Worm (Caenorhabditis elegans) whole organism, L2 larva: ENCODE results near the gene F59B1.4.

ENCODE experiments used
- ZK546.5 ChIP-seq: sonication (generic microtip); optimal IDR thresholded peaks from 2 replicates; lab custom pipeline; 2017; ENCODE audit warnings: missing biosample characterization, missing genetic modification characterization
- alr-1 ChIP-seq: fragments of 150-350 bp; optimal IDR thresholded peaks from 2 replicates; lab custom pipeline; 2014; ENCODE audit warnings: missing biosample characterization, missing genetic modification characterization
- aly-2 ChIP-seq: fragments of 150-350 bp; optimal IDR thresholded peaks from 2 replicates; lab custom pipeline; 2014; ENCODE audit warnings: missing biosample characterization, missing genetic modification characterization
- ama-1 ChIP-seq: fragments of 150-350 bp; optimal IDR thresholded peaks from 2 replicates; lab custom pipeline; 2018; ENCODE audit warnings: inconsistent platforms
- blmp-1 ChIP-seq: sonication (generic microtip); optimal IDR thresholded peaks from 2 replicates; lab custom pipeline; 2017; ENCODE audit warnings: missing genetic modification characterization, mild to moderate bottlenecking, missing compliant biosample characterization, antibody characterized with exemption, moderate library complexity; ENCODE audit not compliant: insufficient read depth
- egl-27 ChIP-seq: sonication (generic microtip); optimal IDR thresholded peaks from 3 replicates; lab custom pipeline; 2017; ENCODE audit warnings: missing biosample characterization, missing genetic modification reagents, missing genetic modification characterization
- lin-11 ChIP-seq: fragments of 150-350 bp; sonication (generic microtip); optimal IDR thresholded peaks from 2 replicates; lab custom pipeline; 2014; ENCODE audit warnings: missing biosample characterization, missing genetic modification characterization, inconsistent platforms, mixed read lengths
- nhr-12 ChIP-seq: fragments of 150-350 bp; optimal IDR thresholded peaks from 2 replicates; lab custom pipeline; 2014; ENCODE audit warnings: missing biosample characterization, missing genetic modification characterization
- nhr-77 ChIP-seq: fragments of 150-350 bp; optimal IDR thresholded peaks from 2 replicates; lab custom pipeline; 2014; ENCODE audit warnings: missing biosample characterization, missing genetic modification characterization
- skn-1 ChIP-seq: sonication (generic microtip); optimal IDR thresholded peaks from 2 replicates; lab custom pipeline; 2017; ENCODE audit warnings: missing biosample characterization, missing genetic modification characterization
- snpc-4 ChIP-seq: fragments of 150-350 bp; optimal IDR thresholded peaks from 2 replicates; lab custom pipeline; 2014; ENCODE audit warnings: missing biosample characterization, missing genetic modification characterization
- unc-62 ChIP-seq: fragments of 150-350 bp; optimal IDR thresholded peaks from 2 replicates; lab custom pipeline; 2014; ENCODE audit warnings: missing biosample characterization, missing genetic modification reagents, missing genetic modification characterization
- ztf-11 ChIP-seq: sonication (generic microtip); optimal IDR thresholded peaks from 2 replicates; lab custom pipeline; 2017; ENCODE audit warnings: missing biosample characterization, missing genetic modification characterization
- ztf-4 ChIP-seq: fragments of 150-350 bp; optimal IDR thresholded peaks from 2 replicates; lab custom pipeline; 2014; ENCODE audit warnings: missing biosample characterization, missing genetic modification characterization

DNA sequence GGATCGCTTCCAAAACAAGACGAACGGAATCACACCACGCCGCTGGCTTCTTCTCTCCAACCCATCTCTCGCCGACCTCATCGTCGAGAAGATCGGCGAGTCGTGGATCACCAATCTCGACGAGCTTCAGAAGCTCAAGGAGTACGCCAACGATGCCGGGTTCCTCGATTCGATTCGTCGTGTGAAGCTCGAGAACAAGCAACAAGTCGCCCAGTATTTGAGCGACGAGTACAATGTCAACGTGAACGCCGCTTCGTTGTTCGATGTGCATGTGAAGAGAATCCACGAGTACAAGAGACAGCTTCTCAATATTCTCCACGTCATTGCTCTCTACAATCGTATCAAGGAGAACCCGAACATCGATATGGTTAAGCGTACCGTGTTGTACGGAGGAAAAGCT lies 43.2 kb downstream of the F59B1.4 start:
- TF ChIP-seq unc-62 (GFP tag; lab: Kevin White, UChicago) (no peak), alr-1 (tag; lab: Kevin White, UChicago) (no peak), nhr-12 (tag; lab: Kevin White, UChicago) (no peak), skn-1 (tag; lab: Kevin White, UChicago) (no peak), egl-27 (tag; lab: Kevin White, UChicago) (no peak), lin-11 (tag; lab: Kevin White, UChicago) (no peak), nhr-77 (tag; lab: Kevin White, UChicago) (no peak), snpc-4 (tag; lab: Kevin White, UChicago) (no peak), ZK546.5 (tag; lab: Kevin White, UChicago) (no peak), blmp-1 (tag; lab: Kevin White, UChicago) (no peak), ama-1 (lab: Kevin White, UChicago) (no peak), aly-2 (no peak), ztf-4 (no peak), ztf-11 (no peak)
